Worm (Caenorhabditis elegans) whole organism, young adult: ENCODE results near the gene srt-55.

Experiments
- C06A6.2 ChIP-seq: fragments of 200-800 bp; sonication (Bioruptor generic); conservative IDR thresholded peaks from 2 replicates; pipeline ENCODE4 v1.3.6; 2022; ENCODE audit warnings: missing genetic modification characterization, missing compliant biosample characterization
- F33H1.4 ChIP-seq: fragments of 200-800 bp; sonication (Bioruptor generic); IDR thresholded peaks from 2 replicates; pipeline ENCODE4 v1.3.6; 2022; ENCODE audit warnings: missing genetic modification reagents, missing genetic modification characterization, missing compliant biosample characterization
- Y53F4B.3 ChIP-seq: fragments of 200-800 bp; sonication (Bioruptor generic); IDR thresholded peaks from 2 replicates; pipeline ENCODE4 v1.3.6; 2022; ENCODE audit warnings: missing genetic modification reagents, missing genetic modification characterization, missing compliant biosample characterization
- ama-1 ChIP-seq, 3 experiments: fragments of 150-350 bp in 1 of 3; sonication (generic microtip) in 2 of 3; optimal IDR thresholded peaks; 2 replicates each; lab custom pipeline; 2014 to 2018; ENCODE audit warnings: missing biosample characterization in 2 of 3, missing genetic modification characterization in 2 of 3, missing genetic modification reagents in 2 of 3
- athp-1 ChIP-seq: sonication (generic microtip); optimal IDR thresholded peaks from 2 replicates; lab custom pipeline; 2017; ENCODE audit warnings: mild to moderate bottlenecking, missing genetic modification characterization, missing compliant biosample characterization
- attf-5 ChIP-seq: fragments of 200-800 bp; sonication (Bioruptor generic); optimal IDR thresholded peaks from 2 replicates; lab custom pipeline; 2018; ENCODE audit warnings: mild to moderate bottlenecking, missing genetic modification characterization, missing compliant biosample characterization
- bed-2 ChIP-seq: fragments of 200-800 bp; sonication (Bioruptor generic); IDR thresholded peaks from 2 replicates; pipeline ENCODE4 v1.3.6; 2022; ENCODE audit warnings: missing genetic modification reagents, missing genetic modification characterization, missing compliant biosample characterization
- ccch-3 ChIP-seq: fragments of 200-800 bp; sonication (Bioruptor generic); optimal IDR thresholded peaks from 2 replicates; lab custom pipeline; 2018; ENCODE audit warnings: mild to moderate bottlenecking, missing genetic modification characterization, missing compliant biosample characterization
- cebp-1 ChIP-seq, 2 experiments: fragments of 200-800 bp in 1 of 2; sonication (Bioruptor generic) in 1 of 2; sonication (generic microtip) in 1 of 2; IDR thresholded peaks in 1 of 2; optimal IDR thresholded peaks in 1 of 2; 2 replicates each; pipeline versions ENCODE4 v1.3.6 to Lab custom; 2017 to 2022; ENCODE audit warnings: missing compliant biosample characterization in 2 of 2, missing genetic modification characterization in 2 of 2, mild to moderate bottlenecking in 1 of 2, missing genetic modification reagents in 1 of 2, moderate library complexity in 1 of 2
- ceh-27 ChIP-seq: fragments of 200-800 bp; sonication (Bioruptor generic); optimal IDR thresholded peaks from 2 replicates; lab custom pipeline; 2018; ENCODE audit warnings: mild to moderate bottlenecking, missing genetic modification characterization, moderate library complexity, missing compliant biosample characterization
- chd-7 ChIP-seq: sonication (generic microtip); optimal IDR thresholded peaks from 2 replicates; lab custom pipeline; 2016; ENCODE audit warnings: mild to moderate bottlenecking, missing genetic modification characterization, moderate library complexity, missing compliant biosample characterization
- dox-1 ChIP-seq: fragments of 200-800 bp; sonication (Bioruptor generic); IDR thresholded peaks from 2 replicates; pipeline ENCODE4 v1.3.6; 2022; ENCODE audit warnings: missing genetic modification reagents, missing genetic modification characterization, missing compliant biosample characterization
- dpl-1 ChIP-seq: fragments of 150-350 bp; optimal IDR thresholded peaks from 2 replicates; lab custom pipeline; 2014; ENCODE audit warnings: missing biosample characterization, missing genetic modification reagents, missing genetic modification characterization
- efl-1 ChIP-seq: fragments of 150-350 bp; optimal IDR thresholded peaks from 2 replicates; lab custom pipeline; 2014; ENCODE audit warnings: missing biosample characterization, missing genetic modification reagents, missing genetic modification characterization
- egrh-3 ChIP-seq: fragments of 200-800 bp; sonication (Bioruptor generic); IDR thresholded peaks from 2 replicates; pipeline ENCODE4 v1.3.6; 2022; ENCODE audit warnings: missing genetic modification reagents, missing genetic modification characterization, missing compliant biosample characterization
- ekl-4 ChIP-seq: fragments of 200-800 bp; sonication (Bioruptor generic); IDR thresholded peaks from 2 replicates; pipeline ENCODE4 v1.3.6; 2022; ENCODE audit warnings: missing genetic modification reagents, missing genetic modification characterization, missing compliant biosample characterization
- gei-17 ChIP-seq: fragments of 200-800 bp; sonication (Bioruptor generic); optimal IDR thresholded peaks from 2 replicates; lab custom pipeline; 2018; ENCODE audit warnings: mild to moderate bottlenecking, missing genetic modification characterization, missing compliant biosample characterization
- him-1 ChIP-seq: sonication (generic microtip); optimal IDR thresholded peaks from 2 replicates; lab custom pipeline; 2016; ENCODE audit warnings: missing genotype, missing genetic modification reagents, missing genetic modification characterization, missing compliant biosample characterization
- hlh-26 ChIP-seq: fragments of 200-800 bp; sonication (Bioruptor generic); conservative IDR thresholded peaks from 2 replicates; pipeline ENCODE4 v1.3.6; 2022; ENCODE audit warnings: missing genetic modification reagents, missing genetic modification characterization, missing compliant biosample characterization
- hmg-1.2 ChIP-seq: fragments of 200-800 bp; sonication (Bioruptor generic); IDR thresholded peaks from 2 replicates; pipeline ENCODE4 v1.3.6; 2022; ENCODE audit warnings: missing genetic modification reagents, missing genetic modification characterization, missing compliant biosample characterization
- hsf-1 ChIP-seq: fragments of 200-800 bp; sonication (Bioruptor generic); IDR thresholded peaks from 2 replicates; pipeline ENCODE4 v1.3.6; 2022; ENCODE audit warnings: missing genetic modification reagents, missing genetic modification characterization, missing compliant biosample characterization
- lin-26 ChIP-seq: fragments of 200-800 bp; sonication (Bioruptor generic); IDR thresholded peaks from 2 replicates; pipeline ENCODE4 v1.3.6; 2022; ENCODE audit warnings: missing genetic modification reagents, missing genetic modification characterization, missing compliant biosample characterization
- lin-35 ChIP-seq, 3 experiments: fragments of 150-350 bp in 2 of 3; sonication (generic microtip) in 1 of 3; optimal IDR thresholded peaks; 2 replicates each; lab custom pipeline; 2014 to 2018; ENCODE audit warnings: missing biosample characterization in 3 of 3, missing genetic modification characterization in 3 of 3, missing genetic modification reagents in 3 of 3
- lin-54 ChIP-seq: fragments of 200-800 bp; sonication (Bioruptor generic); optimal IDR thresholded peaks from 2 replicates; lab custom pipeline; 2018; ENCODE audit warnings: mild to moderate bottlenecking, missing genetic modification characterization, missing compliant biosample characterization
- lsl-1 ChIP-seq: fragments of 200-800 bp; sonication (Bioruptor generic); optimal IDR thresholded peaks from 2 replicates; lab custom pipeline; 2018; ENCODE audit warnings: mild to moderate bottlenecking, missing genetic modification characterization, moderate library complexity, missing compliant biosample characterization
- lsy-27 ChIP-seq: sonication (generic microtip); optimal IDR thresholded peaks from 2 replicates; lab custom pipeline; 2017; ENCODE audit warnings: missing genetic modification characterization, mild to moderate bottlenecking, missing compliant biosample characterization, antibody characterized with exemption, missing genotype, borderline replicate concordance; ENCODE audit not compliant: insufficient read depth
- madf-3 ChIP-seq: fragments of 200-800 bp; sonication (Bioruptor generic); IDR thresholded peaks from 2 replicates; pipeline ENCODE4 v1.3.6; 2022; ENCODE audit warnings: missing genetic modification reagents, missing genetic modification characterization, missing compliant biosample characterization
- madf-6 ChIP-seq: fragments of 200-800 bp; sonication (Bioruptor generic); IDR thresholded peaks from 2 replicates; pipeline ENCODE4 v1.3.6; 2022; ENCODE audit warnings: missing genetic modification reagents, missing genetic modification characterization, missing compliant biosample characterization
- madf-8 ChIP-seq: fragments of 200-800 bp; sonication (Bioruptor generic); conservative IDR thresholded peaks from 2 replicates; pipeline ENCODE4 v1.3.6; 2022; ENCODE audit warnings: missing genetic modification reagents, missing genetic modification characterization, missing compliant biosample characterization
- nfya-2 ChIP-seq: fragments of 200-800 bp; sonication (Bioruptor generic); IDR thresholded peaks from 2 replicates; pipeline ENCODE4 v1.3.6; 2022; ENCODE audit warnings: missing genetic modification reagents, missing genetic modification characterization, missing compliant biosample characterization
- nfyb-1 ChIP-seq: fragments of 200-800 bp; sonication (Bioruptor generic); IDR thresholded peaks from 2 replicates; pipeline ENCODE4 v1.3.6; 2022; ENCODE audit warnings: missing genetic modification reagents, missing genetic modification characterization, missing compliant biosample characterization
- nhr-120 ChIP-seq: fragments of 200-800 bp; sonication (Bioruptor generic); IDR thresholded peaks from 2 replicates; pipeline ENCODE4 v1.3.6; 2022; ENCODE audit warnings: missing genetic modification characterization, missing compliant biosample characterization
- nhr-90 ChIP-seq: sonication (generic microtip); optimal IDR thresholded peaks from 2 replicates; lab custom pipeline; 2016; ENCODE audit warnings: missing genotype, mild to moderate bottlenecking, missing genetic modification characterization, missing compliant biosample characterization
- snpc-4 ChIP-seq, 5 experiments: fragments of 150-350 bp in 1 of 5; sonication (generic microtip) in 4 of 5; optimal IDR thresholded peaks; 2 replicates each; lab custom pipeline; 2014 to 2018; ENCODE audit warnings: missing genetic modification characterization in 5 of 5, missing biosample characterization in 3 of 5, antibody characterized with exemption in 2 of 5, mild to moderate bottlenecking in 2 of 5, missing compliant biosample characterization in 2 of 5, missing genotype in 2 of 5, moderate library complexity in 2 of 5, missing genetic modification reagents in 1 of 5
- tbx-9 ChIP-seq: sonication (generic microtip); optimal IDR thresholded peaks from 2 replicates; lab custom pipeline; 2016; ENCODE audit warnings: borderline replicate concordance, missing genetic modification characterization, inconsistent platforms, missing compliant biosample characterization
- zfh-2 ChIP-seq: fragments of 200-800 bp; sonication (Bioruptor generic); conservative IDR thresholded peaks from 2 replicates; pipeline ENCODE4 v1.3.6; 2022; ENCODE audit warnings: missing genetic modification reagents, missing genetic modification characterization, missing compliant biosample characterization
- ztf-18 ChIP-seq: sonication (generic microtip); optimal IDR thresholded peaks from 2 replicates; lab custom pipeline; 2016; ENCODE audit warnings: missing genotype, mild to moderate bottlenecking, missing genetic modification characterization, missing compliant biosample characterization
- ztf-25 ChIP-seq: fragments of 200-800 bp; sonication (Bioruptor generic); IDR thresholded peaks from 2 replicates; pipeline ENCODE4 v1.3.6; 2022; ENCODE audit warnings: missing genetic modification reagents, missing genetic modification characterization, missing compliant biosample characterization

srt-55 gene

ce11 chrIII:10094538-10094937, 11.8 kb downstream of the srt-55 start:
- peak; percentile 13; the same call in 1 of the 2 replicates for TF ChIP-seq dox-1 (GFP tag; lab: Robert Waterston, UW)
- TF ChIP-seq madf-6 (GFP tag; lab: Robert Waterston, UW): peak; percentile 52; the same call in 1 of the 2 replicates
- TF ChIP-seq bed-2 (GFP tag; lab: Robert Waterston, UW): 0 out of 2 replicates have a peak, but pooled peaks have one; percentile 68
- no peak for TF ChIP-seq lsl-1 (GFP tag; lab: Kevin White, UChicago)
- TF ChIP-seq nfya-2: no peak
- no peak for TF ChIP-seq ccch-3 (GFP tag; lab: Kevin White, UChicago)
- peak; percentile 35 for TF ChIP-seq efl-1 (GFP tag; lab: Kevin White, UChicago)
- no peak for TF ChIP-seq madf-8 (GFP tag; lab: Robert Waterston, UW)
- TF ChIP-seq lin-26: 0 out of 2 replicates have a peak, but pooled peaks have one; percentile 24
- no peak for TF ChIP-seq ama-1 (optimal IDR thresholded peaks at IDR 0.05; lab: Kevin White, UChicago)
- no peak for TF ChIP-seq ama-1 (GFP tag; optimal IDR thresholded peaks at IDR 0.05; lab: Kevin White, UChicago)
- no peak for TF ChIP-seq gei-17 (GFP tag; lab: Kevin White, UChicago)
- no peak for TF ChIP-seq athp-1 (tag; lab: Kevin White, UChicago)
- no peak for TF ChIP-seq cebp-1 (GFP tag; IDR thresholded peaks at IDR 0.05; lab: Robert Waterston, UW)
- peak; percentile 29 for TF ChIP-seq cebp-1 (tag; optimal IDR thresholded peaks at IDR 0.05; lab: Kevin White, UChicago)
- TF ChIP-seq zfh-2: peak; percentile 96
- TF ChIP-seq tbx-9: no peak
- TF ChIP-seq ztf-25 (GFP tag; lab: Robert Waterston, UW): no peak
- TF ChIP-seq egrh-3 (GFP tag; lab: Robert Waterston, UW): peak; percentile 88
- TF ChIP-seq madf-3 (GFP tag; lab: Robert Waterston, UW): 0 out of 2 replicates have a peak, but pooled peaks have one; percentile 51
- TF ChIP-seq chd-7 (tag; lab: Kevin White, UChicago): peak; percentile 23
- TF ChIP-seq hmg-1.2 (GFP tag; lab: Robert Waterston, UW): peak; percentile 31; the same call in 1 of the 2 replicates
- TF ChIP-seq ceh-27: no peak
- no peak for TF ChIP-seq ztf-18
- 0 out of 2 replicates have a peak, but pooled peaks have one; percentile 64 for TF ChIP-seq ekl-4 (GFP tag; lab: Robert Waterston, UW)
- TF ChIP-seq him-1 (tag; lab: Kevin White, UChicago): no peak
- TF ChIP-seq nfyb-1 (GFP tag; lab: Robert Waterston, UW): peak; percentile 66; the same call in 1 of the 2 replicates
- 0 out of 2 replicates have a peak, but pooled peaks have one; percentile 57 for TF ChIP-seq nhr-120 (GFP tag; lab: Robert Waterston, UW)
- TF ChIP-seq hlh-26 (GFP tag; lab: Robert Waterston, UW): no peak
- TF ChIP-seq lin-35 (GFP tag; optimal IDR thresholded peaks at IDR 0.05; lab: Kevin White, UChicago): no peak

- no peak for TF ChIP-seq lsy-27 (tag; lab: Kevin White, UChicago)
- no peak for TF ChIP-seq cebp-1 (GFP tag; IDR thresholded peaks at IDR 0.05; lab: Robert Waterston, UW)
- no peak for TF ChIP-seq cebp-1 (tag; optimal IDR thresholded peaks at IDR 0.05; lab: Kevin White, UChicago)
- no peak for TF ChIP-seq snpc-4 (GFP tag; optimal IDR thresholded peaks at IDR 0.05; lab: Kevin White, UChicago)
- TF ChIP-seq snpc-4 (tag; optimal IDR thresholded peaks at IDR 0.05; lab: Kevin White, UChicago): peak in 1 of 4 experiments; percentile 6
- TF ChIP-seq dpl-1 (GFP tag; lab: Kevin White, UChicago): peak; percentile 57
- no peak for TF ChIP-seq nhr-90 (tag; lab: Kevin White, UChicago)
- no peak for TF ChIP-seq attf-5
- peak; percentile 12; the same call in 1 of the 2 replicates for TF ChIP-seq hmg-1.2 (GFP tag; lab: Robert Waterston, UW)
- TF ChIP-seq tbx-9: no peak
- TF ChIP-seq hsf-1 (GFP tag; lab: Robert Waterston, UW): no peak
- 0 out of 2 replicates have a peak, but pooled peaks have one; percentile 35 for TF ChIP-seq nfyb-1 (GFP tag; lab: Robert Waterston, UW)
- no peak for TF ChIP-seq Y53F4B.3 (GFP tag; lab: Robert Waterston, UW)
- peak; percentile 66 for TF ChIP-seq efl-1 (GFP tag; lab: Kevin White, UChicago)
- TF ChIP-seq madf-8 (GFP tag; lab: Robert Waterston, UW): no peak
- TF ChIP-seq lin-54: peak; percentile 81
- peak; percentile 37; the same call in 1 of the 2 replicates for TF ChIP-seq madf-6 (GFP tag; lab: Robert Waterston, UW)
- TF ChIP-seq F33H1.4 (GFP tag; lab: Robert Waterston, UW): 0 out of 2 replicates have a peak, but pooled peaks have one; percentile 18
- peak; percentile 42 for TF ChIP-seq lsl-1 (GFP tag; lab: Kevin White, UChicago)
- no peak for TF ChIP-seq nhr-120 (GFP tag; lab: Robert Waterston, UW)
- TF ChIP-seq lin-35 (GFP tag; optimal IDR thresholded peaks at IDR 0.05; lab: Kevin White, UChicago): peak in 1 of 3 experiments; percentile 54
- TF ChIP-seq C06A6.2 (GFP tag; lab: Robert Waterston, UW): no peak
- TF ChIP-seq, all 124 proteins: peak for 10
Measured at ce11 chrIII:10093093-10093492, 13.2 kb downstream of the srt-55 start.
